Worm (Caenorhabditis elegans): ENCODE measurements around the gene C34C12.2.

- TF ChIP-seq him-1 (tag; optimal IDR thresholded peaks at IDR 0.05) (no peak), dao-5 (tag; optimal IDR thresholded peaks at IDR 0.05) (no peak), W03F9.2 (tag; optimal IDR thresholded peaks at IDR 0.05) (no peak)
Measured at ce11 chrIII:3430667-3431066, 22.9 kb upstream of the C34C12.2 start.
